Worm (Caenorhabditis elegans) whole organism, late embryonic: ENCODE results near the gene drr-2.

Source experiments
- C08G9.2 ChIP-seq: sonication (generic microtip); optimal IDR thresholded peaks from 2 replicates; lab custom pipeline; 2016; ENCODE audit warnings: mild to moderate bottlenecking, missing genetic modification characterization, moderate library complexity, missing compliant biosample characterization
- K02D7.2 ChIP-seq: sonication (generic microtip); optimal IDR thresholded peaks from 2 replicates; lab custom pipeline; 2017; ENCODE audit warnings: mild to moderate bottlenecking, missing genetic modification characterization, missing compliant biosample characterization
- T23F11.4 ChIP-seq: fragments of 200-800 bp; sonication (Bioruptor generic); optimal IDR thresholded peaks from 2 replicates; lab custom pipeline; 2018; ENCODE audit warnings: mild to moderate bottlenecking, missing genetic modification characterization, missing compliant biosample characterization
- Y22D7AL.16 ChIP-seq: sonication (generic microtip); optimal IDR thresholded peaks from 2 replicates; lab custom pipeline; 2016; ENCODE audit warnings: missing genetic modification characterization, missing compliant biosample characterization
- ahr-1 ChIP-seq: sonication (generic microtip); optimal IDR thresholded peaks from 2 replicates; lab custom pipeline; 2016; ENCODE audit warnings: missing genetic modification characterization, missing compliant biosample characterization
- ama-1 ChIP-seq: fragments of 150-350 bp; optimal IDR thresholded peaks from 2 replicates; lab custom pipeline; 2014
- ceh-18 ChIP-seq: sonication (generic microtip); optimal IDR thresholded peaks from 2 replicates; lab custom pipeline; 2016; ENCODE audit warnings: missing genetic modification characterization, missing compliant biosample characterization
- ceh-2 ChIP-seq: sonication (generic microtip); optimal IDR thresholded peaks from 2 replicates; lab custom pipeline; 2016; ENCODE audit warnings: missing genotype, missing genetic modification characterization, missing compliant biosample characterization
- ceh-31 ChIP-seq: sonication (generic microtip); optimal IDR thresholded peaks from 2 replicates; lab custom pipeline; 2016; ENCODE audit warnings: missing genetic modification characterization, missing compliant biosample characterization
- ceh-34 ChIP-seq: sonication (generic microtip); optimal IDR thresholded peaks from 2 replicates; lab custom pipeline; 2016; ENCODE audit warnings: mild to moderate bottlenecking, missing genetic modification characterization, missing compliant biosample characterization
- ceh-45 ChIP-seq: fragments of 200-800 bp; sonication (Bioruptor generic); IDR thresholded peaks from 2 replicates; pipeline ENCODE4 v1.3.6; 2022; ENCODE audit warnings: missing genetic modification reagents, missing genetic modification characterization, missing compliant biosample characterization
- ceh-48 ChIP-seq: sonication (generic microtip); optimal IDR thresholded peaks from 2 replicates; lab custom pipeline; 2016; ENCODE audit warnings: missing genetic modification characterization, inconsistent platforms, missing compliant biosample characterization
- ceh-9 ChIP-seq: sonication (generic microtip); optimal IDR thresholded peaks from 2 replicates; lab custom pipeline; 2016; ENCODE audit warnings: mild to moderate bottlenecking, missing genetic modification characterization, inconsistent platforms, missing compliant biosample characterization
- dmd-4 ChIP-seq: sonication (generic microtip); optimal IDR thresholded peaks from 2 replicates; lab custom pipeline; 2016; ENCODE audit warnings: borderline replicate concordance, missing genetic modification characterization, missing compliant biosample characterization
- elt-2 ChIP-seq: sonication (generic microtip); optimal IDR thresholded peaks from 2 replicates; lab custom pipeline; 2016; ENCODE audit warnings: missing genetic modification reagents, missing genetic modification characterization, missing compliant biosample characterization
- elt-4 ChIP-seq: sonication (generic microtip); optimal IDR thresholded peaks from 2 replicates; lab custom pipeline; 2016; ENCODE audit warnings: missing genetic modification characterization, missing compliant biosample characterization
- ets-4 ChIP-seq: sonication (generic microtip); optimal IDR thresholded peaks from 2 replicates; lab custom pipeline; 2016; ENCODE audit warnings: missing genetic modification characterization, missing compliant biosample characterization
- eyg-1 ChIP-seq: sonication (generic microtip); optimal IDR thresholded peaks from 2 replicates; lab custom pipeline; 2016; ENCODE audit warnings: missing genotype, missing genetic modification characterization, missing compliant biosample characterization
- gmeb-2 ChIP-seq: sonication (generic microtip); optimal IDR thresholded peaks from 2 replicates; lab custom pipeline; 2016; ENCODE audit warnings: missing genetic modification characterization, inconsistent platforms, missing compliant biosample characterization
- hlh-13 ChIP-seq: fragments of 200-800 bp; sonication (Bioruptor generic); optimal IDR thresholded peaks from 2 replicates; lab custom pipeline; 2018; ENCODE audit warnings: mild to moderate bottlenecking, missing genetic modification characterization, missing compliant biosample characterization
- hlh-15 ChIP-seq: sonication (generic microtip); optimal IDR thresholded peaks from 2 replicates; lab custom pipeline; 2016; ENCODE audit warnings: missing genetic modification characterization, missing compliant biosample characterization
- hlh-30 ChIP-seq: sonication (generic microtip); optimal IDR thresholded peaks from 2 replicates; lab custom pipeline; 2017; ENCODE audit warnings: antibody characterized with exemption, missing genetic modification characterization, missing compliant biosample characterization; ENCODE audit not compliant: insufficient read depth
- hlh-6 ChIP-seq: sonication (generic microtip); optimal IDR thresholded peaks from 2 replicates; lab custom pipeline; 2016; ENCODE audit warnings: missing genotype, missing genetic modification characterization, missing compliant biosample characterization
- lim-6 ChIP-seq: sonication (generic microtip); optimal IDR thresholded peaks from 2 replicates; lab custom pipeline; 2016; ENCODE audit warnings: missing genetic modification characterization, missing compliant biosample characterization
- mec-3 ChIP-seq: sonication (generic microtip); optimal IDR thresholded peaks from 2 replicates; lab custom pipeline; 2016; ENCODE audit warnings: borderline replicate concordance, missing genetic modification characterization, missing compliant biosample characterization
- pag-3 ChIP-seq: sonication (generic microtip); optimal IDR thresholded peaks from 2 replicates; lab custom pipeline; 2016; ENCODE audit warnings: missing compliant biosample characterization, missing genetic modification characterization, borderline replicate concordance
- pha-2 ChIP-seq: sonication (generic microtip); optimal IDR thresholded peaks from 2 replicates; lab custom pipeline; 2017; ENCODE audit warnings: mild to moderate bottlenecking, missing genetic modification characterization, missing compliant biosample characterization
- pha-4 ChIP-seq: fragments of 150-350 bp; optimal IDR thresholded peaks from 2 replicates; lab custom pipeline; 2018; ENCODE audit warnings: missing biosample characterization, missing genetic modification reagents, missing genetic modification characterization
- pros-1 ChIP-seq: fragments of 150-350 bp; optimal IDR thresholded peaks from 2 replicates; lab custom pipeline; 2014; ENCODE audit warnings: missing biosample characterization, missing genetic modification reagents, missing genetic modification characterization
- ref-2 ChIP-seq: sonication (generic microtip); optimal IDR thresholded peaks from 2 replicates; lab custom pipeline; 2016; ENCODE audit warnings: missing genetic modification characterization, missing compliant biosample characterization
- sdc-2 ChIP-seq: sonication (generic microtip); optimal IDR thresholded peaks from 2 replicates; lab custom pipeline; 2016; ENCODE audit warnings: missing genotype, missing genetic modification characterization, missing compliant biosample characterization
- tbx-2 ChIP-seq: sonication (generic microtip); optimal IDR thresholded peaks from 2 replicates; lab custom pipeline; 2016; ENCODE audit warnings: missing genetic modification characterization, missing compliant biosample characterization
- unc-42 ChIP-seq: sonication (generic microtip); optimal IDR thresholded peaks from 2 replicates; lab custom pipeline; 2016; ENCODE audit warnings: missing genotype, missing genetic modification characterization, missing compliant biosample characterization
- unc-55 ChIP-seq: sonication (generic microtip); optimal IDR thresholded peaks from 2 replicates; lab custom pipeline; 2017; ENCODE audit warnings: missing biosample characterization, missing genetic modification reagents, missing genetic modification characterization
- zip-5 ChIP-seq: sonication (generic microtip); optimal IDR thresholded peaks from 2 replicates; lab custom pipeline; 2016; ENCODE audit warnings: missing genetic modification characterization, missing compliant biosample characterization

drr-2 gene

ce11 chrIII:13659028-13659427 lies 15.7 kb upstream of the drr-2 start:
- peak; percentile 33 for TF ChIP-seq unc-55 (GFP tag; lab: Kevin White, UChicago)
- TF ChIP-seq elt-4: no peak

ce11 chrIII:13657975-13658374 lies 14.6 kb upstream of the drr-2 start:
- TF ChIP-seq pha-2: peak; percentile 24
- TF ChIP-seq T23F11.4 (GFP tag; lab: Kevin White, UChicago): no peak
- peak; percentile 33 for TF ChIP-seq tbx-2 (tag; lab: Kevin White, UChicago)
- TF ChIP-seq ets-4: peak; percentile 24

- TF ChIP-seq mec-3 (no peak), ceh-18 (tag; lab: Kevin White, UChicago) (no peak)
These were observed 13.3 kb upstream of the drr-2 start for ce11 chrIII:13656680-13657079.

- TF ChIP-seq ref-2 (tag; lab: Kevin White, UChicago) (peak; percentile 5), ceh-2 (tag; lab: Kevin White, UChicago) (no peak)
These were observed 11.6 kb upstream of the drr-2 start for ce11 chrIII:13654950-13655349.

- no peak for TF ChIP-seq zip-5 (tag; lab: Kevin White, UChicago)
- no peak for TF ChIP-seq K02D7.2 (tag; lab: Kevin White, UChicago)
- TF ChIP-seq elt-2 (tag; lab: Kevin White, UChicago): no peak
- TF ChIP-seq ahr-1 (tag; lab: Kevin White, UChicago): no peak
- TF ChIP-seq unc-42 (tag; lab: Kevin White, UChicago): no peak
- no peak for TF ChIP-seq pros-1 (tag; lab: Kevin White, UChicago)
- TF ChIP-seq ceh-45 (GFP tag; lab: Robert Waterston, UW): no peak
- no peak for TF ChIP-seq ceh-34 (tag; lab: Kevin White, UChicago)
- TF ChIP-seq pha-2: no peak
- no peak for TF ChIP-seq lim-6 (tag; lab: Kevin White, UChicago)
- TF ChIP-seq ceh-48: no peak
- TF ChIP-seq pag-3 (tag; lab: Kevin White, UChicago): no peak
- no peak for TF ChIP-seq Y22D7AL.16
- no peak for TF ChIP-seq hlh-15 (tag; lab: Kevin White, UChicago)
These were observed 9.3 kb upstream of the drr-2 start for ce11 chrIII:13652708-13653107.

- TF ChIP-seq gmeb-2: no peak
- no peak for TF ChIP-seq dmd-4 (tag; lab: Kevin White, UChicago)
- TF ChIP-seq ama-1: no peak
- no peak for TF ChIP-seq pha-4 (tag; lab: Kevin White, UChicago)
- TF ChIP-seq hlh-6 (tag; lab: Kevin White, UChicago): no peak
- no peak for TF ChIP-seq hlh-30 (tag; lab: Kevin White, UChicago)
- no peak for TF ChIP-seq ahr-1 (tag; lab: Kevin White, UChicago)
- no peak for TF ChIP-seq eyg-1
- TF ChIP-seq hlh-13 (GFP tag; lab: Kevin White, UChicago): no peak
- no peak for TF ChIP-seq ceh-9 (tag; lab: Kevin White, UChicago)
These were observed 8.6 kb upstream of the drr-2 start for ce11 chrIII:13652010-13652409.

ce11 chrIII:13651414-13651813 lies 8.0 kb upstream of the drr-2 start:
- no peak for TF ChIP-seq ceh-31 (tag; lab: Kevin White, UChicago)
- no peak for TF ChIP-seq sdc-2 (tag; lab: Kevin White, UChicago)
- TF ChIP-seq C08G9.2 (tag; lab: Kevin White, UChicago): peak; percentile 36
